Fruit fly (Drosophila melanogaster) whole organism, pupa: ENCODE results near the gene Prps.

Source experiments
- CG10348 ChIP-seq: fragments of 200-800 bp; sonication (Bioruptor generic); IDR thresholded peaks from 2 replicates; pipeline ENCODE4 v1.3.6; 2022; ENCODE audit warnings: missing biosample characterization, missing genetic modification characterization
- CG12605 ChIP-seq: fragments of 200-800 bp; sonication (Bioruptor generic); IDR thresholded peaks from 2 replicates; pipeline ENCODE4 v1.3.6; 2022; ENCODE audit warnings: missing biosample characterization, missing genetic modification characterization
- CG13204 ChIP-seq: fragments of 200-800 bp; sonication (Bioruptor generic); optimal IDR thresholded peaks from 2 replicates; lab custom pipeline; 2018; ENCODE audit warnings: missing biosample characterization, mild to moderate bottlenecking, missing genetic modification characterization, moderate library complexity
- CG14655 ChIP-seq: fragments of 200-800 bp; sonication (Bioruptor generic); optimal IDR thresholded peaks from 3 replicates; lab custom pipeline; 2017; ENCODE audit warnings: mild to moderate bottlenecking, missing biosample characterization, missing genetic modification reagents, missing genetic modification characterization
- CG15710 ChIP-seq: fragments of 200-800 bp; sonication (Bioruptor generic); optimal IDR thresholded peaks from 2 replicates; lab custom pipeline; 2018; ENCODE audit warnings: missing biosample characterization, mild to moderate bottlenecking, missing genetic modification characterization, moderate library complexity
- CG17806 ChIP-seq: fragments of 200-800 bp; sonication (Bioruptor generic); optimal IDR thresholded peaks from 2 replicates; lab custom pipeline; 2018; ENCODE audit warnings: missing biosample characterization, mild to moderate bottlenecking, missing genetic modification characterization, moderate library complexity
- CG32121 ChIP-seq: fragments of 200-800 bp; sonication (Bioruptor generic); IDR thresholded peaks from 2 replicates; pipeline ENCODE4 v1.3.6; 2022; ENCODE audit warnings: missing biosample characterization, missing genetic modification characterization
- CG34367 ChIP-seq: fragments of 200-800 bp; sonication (Bioruptor generic); optimal IDR thresholded peaks from 2 replicates; lab custom pipeline; 2018; ENCODE audit warnings: missing biosample characterization, mild to moderate bottlenecking, missing genetic modification characterization
- CG4496 ChIP-seq: fragments of 200-800 bp; sonication (Bioruptor generic); IDR thresholded peaks from 3 replicates; pipeline ENCODE4 v1.3.6; 2022; ENCODE audit warnings: missing biosample characterization, missing genetic modification characterization
- CG8159 ChIP-seq: fragments of 200-800 bp; sonication (Bioruptor generic); optimal IDR thresholded peaks from 3 replicates; lab custom pipeline; 2018; ENCODE audit warnings: missing biosample characterization, mild to moderate bottlenecking, missing genetic modification characterization, moderate library complexity
- CG8301 ChIP-seq: fragments of 200-800 bp; sonication (Bioruptor generic); optimal IDR thresholded peaks from 2 replicates; lab custom pipeline; 2018; ENCODE audit warnings: missing biosample characterization, mild to moderate bottlenecking, missing genetic modification characterization
- CG9948 ChIP-seq: fragments of 200-800 bp; sonication (Bioruptor generic); optimal IDR thresholded peaks from 2 replicates; lab custom pipeline; 2018; ENCODE audit warnings: missing biosample characterization, mild to moderate bottlenecking, missing genetic modification characterization, moderate library complexity
- D1 ChIP-seq: fragments of 200-800 bp; sonication (Bioruptor generic); optimal IDR thresholded peaks from 2 replicates; lab custom pipeline; 2018; ENCODE audit warnings: missing biosample characterization, mild to moderate bottlenecking, missing genetic modification characterization, moderate library complexity
- EcR ChIP-seq: fragments of 200-800 bp; sonication (Bioruptor generic); optimal IDR thresholded peaks from 3 replicates; lab custom pipeline; 2019; ENCODE audit warnings: missing biosample characterization, missing genetic modification characterization, mild to moderate bottlenecking, moderate library complexity, missing genetic modification reagents
- Ets98B ChIP-seq: fragments of 200-800 bp; sonication (Bioruptor generic); IDR thresholded peaks from 2 replicates; pipeline ENCODE4 v1.3.6; 2022; ENCODE audit warnings: missing biosample characterization, missing genetic modification characterization
- Pif1A ChIP-seq: fragments of 200-800 bp; sonication (Bioruptor generic); optimal IDR thresholded peaks from 3 replicates; lab custom pipeline; 2016; ENCODE audit warnings: missing biosample characterization, missing genetic modification characterization
- Pif1B ChIP-seq: fragments of 200-800 bp; sonication (Bioruptor generic); optimal IDR thresholded peaks from 3 replicates; lab custom pipeline; 2016; ENCODE audit warnings: missing biosample characterization, missing genetic modification characterization
- Snoo ChIP-seq: fragments of 200-800 bp; sonication (Bioruptor generic); optimal IDR thresholded peaks from 3 replicates; lab custom pipeline; 2017; ENCODE audit warnings: missing biosample characterization, mild to moderate bottlenecking, missing genetic modification characterization, inconsistent platforms
- fd96Ca ChIP-seq: fragments of 200-800 bp; sonication (Bioruptor generic); IDR thresholded peaks from 3 replicates; pipeline ENCODE4 v1.3.6; 2022; ENCODE audit warnings: missing biosample characterization, missing genetic modification characterization
- gl ChIP-seq: fragments of 200-800 bp; sonication (Bioruptor generic); optimal IDR thresholded peaks from 2 replicates; lab custom pipeline; 2018; ENCODE audit warnings: missing biosample characterization, mild to moderate bottlenecking, missing genetic modification characterization
- rn ChIP-seq: fragments of 200-800 bp; sonication (Bioruptor generic); IDR thresholded peaks from 2 replicates; pipeline ENCODE4 v1.3.6; 2022; ENCODE audit warnings: missing biosample characterization, missing genetic modification characterization

Prps gene

dm6 chr3L:9696650-9697526 is at the start of gene Prps:
TSS of gene Prps (minus strand) at chr3L:9696700.
- TF ChIP-seq CG13204 (GFP tag; lab: Kevin White, UChicago) (no peak), CG8301 (tag; lab: Kevin White, UChicago) (peak; percentile 82), EcR (GFP tag; lab: Kevin White, UChicago) (peak; percentile 52), CG8159 (peak; percentile 79), rn (GFP tag; lab: Robert Waterston, UW) (peak; percentile 81), Pif1B (GFP tag; lab: Kevin White, UChicago) (peak; percentile 87), fd96Ca (GFP tag; lab: Robert Waterston, UW) (peak; percentile 93), CG9948 (tag; lab: Kevin White, UChicago) (peak; percentile 67), CG14655 (GFP tag; lab: Kevin White, UChicago) (no peak), D1 (tag; lab: Kevin White, UChicago) (no peak), CG4496 (GFP tag; lab: Robert Waterston, UW) (peak; percentile 93), CG12605 (GFP tag; lab: Robert Waterston, UW) (peak; percentile 87), CG10348 (no peak), CG15710 (tag; lab: Kevin White, UChicago) (peak; percentile 70), CG32121 (GFP tag; lab: Robert Waterston, UW) (peak; percentile 80), CG17806 (peak; percentile 83), gl (tag; lab: Kevin White, UChicago) (peak; percentile 79), CG34367 (tag; lab: Kevin White, UChicago) (peak; percentile 64), Pif1A (peak; percentile 89), Ets98B (GFP tag; lab: Robert Waterston, UW) (peak; percentile 96), Snoo (tag; lab: Kevin White, UChicago) (peak; percentile 85)

dm6 chr3L:9745393-9745792 is 48.9 kb upstream of the Prps start:
- TF ChIP-seq Ets98B (GFP tag; lab: Robert Waterston, UW) (peak; percentile 80), CG14655 (GFP tag; lab: Kevin White, UChicago) (peak; percentile 89), CG17806 (peak; percentile 43), CG32121 (GFP tag; lab: Robert Waterston, UW) (peak; percentile 65), CG10348 (no peak), gl (tag; lab: Kevin White, UChicago) (no peak), D1 (tag; lab: Kevin White, UChicago) (no peak), Pif1B (GFP tag; lab: Kevin White, UChicago) (peak; percentile 13), CG9948 (tag; lab: Kevin White, UChicago) (peak; percentile 45), CG4496 (GFP tag; lab: Robert Waterston, UW) (peak; percentile 73; the same call in 2 of the 3 replicates), Pif1A (peak; percentile 11), Snoo (tag; lab: Kevin White, UChicago) (no peak), CG12605 (GFP tag; lab: Robert Waterston, UW) (peak; percentile 65), EcR (GFP tag; lab: Kevin White, UChicago) (no peak), fd96Ca (GFP tag; lab: Robert Waterston, UW) (0 out of 3 replicates have a peak, but pooled peaks have one; percentile 45), CG13204 (GFP tag; lab: Kevin White, UChicago) (no peak), CG8159 (peak; percentile 24), CG15710 (tag; lab: Kevin White, UChicago) (peak; percentile 22), CG8301 (tag; lab: Kevin White, UChicago) (peak; percentile 92), rn (GFP tag; lab: Robert Waterston, UW) (0 out of 2 replicates have a peak, but pooled peaks have one; percentile 35), CG34367 (tag; lab: Kevin White, UChicago) (peak; percentile 9)

dm6 chr3L:9744060-9744549 is 47.6 kb upstream of the Prps start:
- peak; percentile 95 for TF ChIP-seq CG17806
- peak; percentile 98 for TF ChIP-seq CG8159
- TF ChIP-seq gl (tag; lab: Kevin White, UChicago) = peak; percentile 91
- TF ChIP-seq D1 (tag; lab: Kevin White, UChicago) = peak; percentile 96
- peak; percentile 97 for TF ChIP-seq CG9948 (tag; lab: Kevin White, UChicago)
- TF ChIP-seq CG8301 (tag; lab: Kevin White, UChicago) = peak; percentile 98
- TF ChIP-seq CG12605 (GFP tag; lab: Robert Waterston, UW) = peak; percentile 90
- TF ChIP-seq CG15710 (tag; lab: Kevin White, UChicago) = peak; percentile 94
- peak; percentile 89 for TF ChIP-seq rn (GFP tag; lab: Robert Waterston, UW)
- TF ChIP-seq Pif1A = peak; percentile 97
- TF ChIP-seq CG32121 (GFP tag; lab: Robert Waterston, UW) = peak; percentile 96
- TF ChIP-seq Pif1B (GFP tag; lab: Kevin White, UChicago) = peak; percentile 94
- TF ChIP-seq CG4496 (GFP tag; lab: Robert Waterston, UW) = peak; percentile 95
- no peak for TF ChIP-seq EcR (GFP tag; lab: Kevin White, UChicago)
- peak; percentile 95 for TF ChIP-seq fd96Ca (GFP tag; lab: Robert Waterston, UW)
- TF ChIP-seq CG10348 = peak; percentile 76
- peak; percentile 61 for TF ChIP-seq CG13204 (GFP tag; lab: Kevin White, UChicago)
- peak; percentile 83 for TF ChIP-seq Snoo (tag; lab: Kevin White, UChicago)
- peak; percentile 92 for TF ChIP-seq Ets98B (GFP tag; lab: Robert Waterston, UW)
- peak; percentile 77 for TF ChIP-seq CG34367 (tag; lab: Kevin White, UChicago)
- TF ChIP-seq CG14655 (GFP tag; lab: Kevin White, UChicago) = peak; percentile 100

dm6 chr3L:9742342-9742741 is 45.8 kb upstream of the Prps start:
- peak; percentile 7 for TF ChIP-seq CG13204 (GFP tag; lab: Kevin White, UChicago)
- TF ChIP-seq CG8159 = peak; percentile 84
- TF ChIP-seq CG17806 = peak; percentile 46
- TF ChIP-seq fd96Ca (GFP tag; lab: Robert Waterston, UW) = peak; percentile 26; the same call in 1 of the 3 replicates
- peak; percentile 47 for TF ChIP-seq Pif1A
- no peak for TF ChIP-seq EcR (GFP tag; lab: Kevin White, UChicago)
- TF ChIP-seq CG15710 (tag; lab: Kevin White, UChicago) = peak; percentile 31
- TF ChIP-seq Pif1B (GFP tag; lab: Kevin White, UChicago) = peak; percentile 45
- TF ChIP-seq CG9948 (tag; lab: Kevin White, UChicago) = peak; percentile 81
- TF ChIP-seq CG14655 (GFP tag; lab: Kevin White, UChicago) = peak; percentile 93
- no peak for TF ChIP-seq CG10348
- peak; percentile 56 for TF ChIP-seq gl (tag; lab: Kevin White, UChicago)
- peak; percentile 62 for TF ChIP-seq CG8301 (tag; lab: Kevin White, UChicago)
- peak; percentile 33 for TF ChIP-seq Snoo (tag; lab: Kevin White, UChicago)
- no peak for TF ChIP-seq D1 (tag; lab: Kevin White, UChicago)
